Worm (Caenorhabditis elegans): ENCODE measurements around the gene bgal-1.
"Not testable (repeated sequence)": the region's sequence is repeated elsewhere in the genome, so short reads cannot be mapped to it uniquely, and the experiment has no call there.

bgal-1 gene

DNA sequence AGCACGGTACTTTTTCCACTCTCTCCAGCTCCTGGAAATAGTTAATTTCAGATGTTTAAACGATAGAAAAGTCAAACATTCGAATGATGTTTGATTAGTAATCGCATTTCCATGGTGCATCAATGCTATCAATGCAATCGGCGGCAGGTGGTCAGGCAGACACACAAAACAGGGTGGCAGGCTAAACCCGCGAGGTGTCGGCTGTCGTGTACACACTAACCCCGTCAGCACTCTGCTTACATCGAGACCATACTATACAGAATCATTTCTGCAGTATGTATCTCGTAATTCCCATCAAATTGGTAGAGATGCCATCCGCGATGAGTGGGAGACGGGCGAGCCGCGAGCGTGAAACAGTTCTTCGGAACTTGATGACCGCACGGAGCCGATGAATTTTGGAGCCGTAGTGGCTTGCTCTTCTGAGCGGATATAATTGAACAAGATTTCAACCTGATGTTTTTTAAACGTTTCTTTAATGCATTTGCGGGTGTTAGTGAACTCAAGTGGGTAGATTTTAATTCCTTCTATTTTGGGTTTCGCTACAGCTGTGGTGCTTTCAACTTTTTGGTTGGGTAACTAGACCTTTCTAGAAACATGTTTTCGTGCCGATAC lies 49.0 kb downstream of the bgal-1 start:
- TF ChIP-seq fos-1 (tag; optimal IDR thresholded peaks at IDR 0.05), result peak; percentile 45
- peak; percentile 69 for TF ChIP-seq sma-3 (GFP tag; optimal IDR thresholded peaks at IDR 0.05)
- peak; percentile 29 for TF ChIP-seq nhr-129 (tag; optimal IDR thresholded peaks at IDR 0.05)
- TF ChIP-seq F13H6.1 (tag; optimal IDR thresholded peaks at IDR 0.05), result peak; percentile 65
- TF ChIP-seq nhr-21 (tag; optimal IDR thresholded peaks at IDR 0.05), result peak; percentile 59
- TF ChIP-seq crh-2 (tag; optimal IDR thresholded peaks at IDR 0.05), result peak; percentile 24
- peak; percentile 96 for TF ChIP-seq snpc-4 (tag; optimal IDR thresholded peaks at IDR 0.05)
- peak; percentile 33 for TF ChIP-seq gmeb-1 (tag; optimal IDR thresholded peaks at IDR 0.05)
- TF ChIP-seq sma-9 (GFP tag; optimal IDR thresholded peaks at IDR 0.05), result peak; percentile 87
- TF ChIP-seq sma-9 (tag; optimal IDR thresholded peaks at IDR 0.05), result not testable (repeated sequence)
- TF ChIP-seq mdl-1 (tag; optimal IDR thresholded peaks at IDR 0.05), result peak in 1 of 2 experiments; percentile 23
- TF ChIP-seq lin-13 (GFP tag; optimal IDR thresholded peaks at IDR 0.05), result peak; percentile 21

ce11 chrV:11175336-11175938 lies 50.4 kb downstream of the bgal-1 start:
- TF ChIP-seq sma-3 (GFP tag; optimal IDR thresholded peaks at IDR 0.05) (peak; percentile 56), crh-2 (tag; optimal IDR thresholded peaks at IDR 0.05) (peak; percentile 18), fos-1 (tag; optimal IDR thresholded peaks at IDR 0.05) (peak; percentile 5), snpc-4 (tag; optimal IDR thresholded peaks at IDR 0.05) (peak; percentile 94), sma-9 (GFP tag; optimal IDR thresholded peaks at IDR 0.05) (peak; percentile 82)
- TF ChIP-seq sma-9 (tag; optimal IDR thresholded peaks at IDR 0.05), result not testable (repeated sequence)

- TF ChIP-seq nhr-129 (tag; optimal IDR thresholded peaks at IDR 0.05) (peak; percentile 26), crh-2 (tag; optimal IDR thresholded peaks at IDR 0.05) (peak; percentile 8), ztf-4 (tag; optimal IDR thresholded peaks at IDR 0.05) (no peak), lsy-2 (tag; optimal IDR thresholded peaks at IDR 0.05) (peak in 1 of 2 experiments; percentile 25), Y55F3AM.14 (GFP tag; optimal IDR thresholded peaks at IDR 0.05) (peak; percentile 47), sma-9 (GFP tag; optimal IDR thresholded peaks at IDR 0.05) (peak; percentile 52), sma-9 (tag; optimal IDR thresholded peaks at IDR 0.05) (no peak), fos-1 (tag; optimal IDR thresholded peaks at IDR 0.05) (no peak), snpc-4 (tag; optimal IDR thresholded peaks at IDR 0.05) (peak; percentile 95)
Measured at ce11 chrV:11174663-11175062, 51.2 kb downstream of the bgal-1 start.

Data from whole organism, L2 larva.